Fruit fly (Drosophila melanogaster) Kc167 (cell line): ENCODE data around the gene Desi.

Experiments
- insv ChIP-seq: fragments of >200 bp; optimal IDR thresholded peaks from 3 replicates; lab custom pipeline; 2018; ENCODE audit warnings: missing external identifiers
- psq ChIP-seq: fragments of >200 bp; optimal IDR thresholded peaks from 2 replicates; lab custom pipeline; 2017; ENCODE audit warnings: missing external identifiers
- ttk ChIP-seq: sonication (Bioruptor generic); optimal IDR thresholded peaks from 2 replicates; lab custom pipeline; 2017; ENCODE audit warnings: missing external identifiers

- no peak for TF ChIP-seq insv (lab: Kevin White, UChicago)
- no peak for TF ChIP-seq ttk (lab: Kevin White, UChicago)
- no peak for TF ChIP-seq psq (lab: Kevin White, UChicago)
Observed at dm6 chr3R:10776047-10776659, 3.2 kb upstream of the Desi start.
